Worm (Caenorhabditis elegans) whole organism, L2 larva: ENCODE data around the gene idpa-2.

ENCODE experiments used
- Y55F3AM.14 ChIP-seq: fragments of 200-800 bp; sonication (Bioruptor generic); optimal IDR thresholded peaks from 2 replicates; lab custom pipeline; 2018; ENCODE audit warnings: mild to moderate bottlenecking, missing genetic modification characterization, missing compliant biosample characterization
- egl-27 ChIP-seq: sonication (generic microtip); optimal IDR thresholded peaks from 3 replicates; lab custom pipeline; 2017; ENCODE audit warnings: missing biosample characterization, missing genetic modification reagents, missing genetic modification characterization
- elt-3 ChIP-seq: sonication (generic microtip); optimal IDR thresholded peaks from 2 replicates; lab custom pipeline; 2017; ENCODE audit warnings: missing biosample characterization, missing genetic modification characterization
- lin-13 ChIP-seq: fragments of 150-350 bp; optimal IDR thresholded peaks from 2 replicates; lab custom pipeline; 2014; ENCODE audit warnings: missing biosample characterization, missing genetic modification reagents, missing genetic modification characterization
- nhr-77 ChIP-seq: fragments of 150-350 bp; optimal IDR thresholded peaks from 2 replicates; lab custom pipeline; 2014; ENCODE audit warnings: missing biosample characterization, missing genetic modification characterization
- sma-9 ChIP-seq, 2 experiments: fragments of 150-350 bp in 1 of 2; sonication (generic microtip) in 1 of 2; optimal IDR thresholded peaks; 2 replicates each; lab custom pipeline; 2014 to 2016; ENCODE audit warnings: missing genetic modification characterization in 2 of 2, mild to moderate bottlenecking in 1 of 2, missing biosample characterization in 1 of 2, missing compliant biosample characterization in 1 of 2, missing genetic modification reagents in 1 of 2, moderate library complexity in 1 of 2
- unc-55 ChIP-seq: fragments of 150-350 bp; sonication (generic microtip); optimal IDR thresholded peaks from 3 replicates; lab custom pipeline; 2014; ENCODE audit warnings: missing biosample characterization, missing genetic modification reagents, missing genetic modification characterization
- unc-62 ChIP-seq: fragments of 150-350 bp; optimal IDR thresholded peaks from 2 replicates; lab custom pipeline; 2014; ENCODE audit warnings: missing biosample characterization, missing genetic modification reagents, missing genetic modification characterization
- ztf-11 ChIP-seq: sonication (generic microtip); optimal IDR thresholded peaks from 2 replicates; lab custom pipeline; 2017; ENCODE audit warnings: missing biosample characterization, missing genetic modification characterization
- ztf-4 ChIP-seq: fragments of 150-350 bp; optimal IDR thresholded peaks from 2 replicates; lab custom pipeline; 2014; ENCODE audit warnings: missing biosample characterization, missing genetic modification characterization

DNA sequence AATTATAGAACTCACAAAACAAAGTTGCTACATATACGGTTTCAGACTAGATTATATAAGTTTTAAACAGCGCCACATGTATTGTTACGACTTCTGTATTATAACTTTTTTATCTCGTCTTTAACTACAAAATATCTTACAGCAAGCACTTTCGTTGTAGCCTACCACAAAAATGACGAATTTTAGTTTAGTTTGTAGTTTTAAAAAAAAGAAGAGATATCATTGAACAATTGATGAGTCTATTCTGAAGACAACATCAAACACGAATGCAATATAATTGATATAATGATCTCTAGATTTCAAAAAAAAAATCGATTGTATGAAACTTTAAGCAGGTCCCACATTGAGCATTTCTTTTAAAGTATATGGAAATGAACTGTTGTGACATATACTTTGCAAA lies 21.7 kb upstream of the idpa-2 start:
- TF ChIP-seq ztf-4, result no peak
- TF ChIP-seq lin-13, result no peak
- TF ChIP-seq elt-3 (tag; lab: Kevin White, UChicago), result no peak
- no peak for TF ChIP-seq sma-9 (GFP tag; optimal IDR thresholded peaks at IDR 0.05; lab: Kevin White, UChicago)
- no peak for TF ChIP-seq sma-9 (tag; optimal IDR thresholded peaks at IDR 0.05; lab: Kevin White, UChicago)
- TF ChIP-seq ztf-11, result no peak
- no peak for TF ChIP-seq unc-55 (GFP tag; lab: Kevin White, UChicago)
- TF ChIP-seq unc-62 (GFP tag; lab: Kevin White, UChicago), result no peak
- TF ChIP-seq Y55F3AM.14 (GFP tag; lab: Kevin White, UChicago), result no peak
- no peak for TF ChIP-seq egl-27
- no peak for TF ChIP-seq nhr-77
